Worm (Caenorhabditis elegans): ENCODE measurements around the gene nspb-7.

DNA sequence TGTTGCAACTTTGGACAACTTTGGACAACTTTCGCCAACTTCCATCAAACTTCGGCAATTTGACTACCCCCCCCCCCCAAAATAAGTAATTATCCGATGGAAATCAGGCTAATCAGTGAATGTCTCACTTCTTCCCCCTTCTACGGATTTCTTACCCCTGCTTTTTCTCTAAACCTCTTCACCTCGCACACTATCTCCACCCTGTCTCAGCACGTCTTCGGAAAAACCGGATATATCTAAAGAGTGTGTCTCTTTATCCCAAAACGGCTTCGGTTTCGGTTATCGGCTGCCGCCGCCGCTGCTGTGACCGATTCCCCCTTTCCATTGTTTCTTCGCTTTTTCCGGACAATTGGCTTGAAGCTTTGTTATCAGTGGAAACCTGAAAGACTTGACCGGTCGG lies 10.3 kb upstream of the nspb-7 start:
- TF ChIP-seq tbx-11 (GFP tag; IDR thresholded peaks at IDR 0.05), result no peak
- no peak for TF ChIP-seq tbx-37 (GFP tag; conservative IDR thresholded peaks at IDR 0.05)
- no peak for TF ChIP-seq aly-1 (tag; optimal IDR thresholded peaks at IDR 0.05)
- no peak for TF ChIP-seq ama-1 (optimal IDR thresholded peaks at IDR 0.05)
- no peak for TF ChIP-seq pes-1 (GFP tag; IDR thresholded peaks at IDR 0.05)
- TF ChIP-seq hmbx-1 (tag; optimal IDR thresholded peaks at IDR 0.05), result no peak
- TF ChIP-seq flt-1 (GFP tag; IDR thresholded peaks at IDR 0.05), result no peak
